Worm (Caenorhabditis elegans): ENCODE measurements around the gene srj-49.

- TF ChIP-seq hnd-1 (tag; optimal IDR thresholded peaks at IDR 0.05): no peak
- no peak for TF ChIP-seq aly-1 (tag; optimal IDR thresholded peaks at IDR 0.05)
- no peak for TF ChIP-seq pes-1 (GFP tag; IDR thresholded peaks at IDR 0.05)
- no peak for TF ChIP-seq scrt-1 (GFP tag; IDR thresholded peaks at IDR 0.05)
- no peak for TF ChIP-seq ama-1 (optimal IDR thresholded peaks at IDR 0.05)
- TF ChIP-seq tra-4 (tag; optimal IDR thresholded peaks at IDR 0.05): no peak
- TF ChIP-seq flt-1 (GFP tag; IDR thresholded peaks at IDR 0.05): no peak
- no peak for TF ChIP-seq F13C5.2 (tag; optimal IDR thresholded peaks at IDR 0.05)
- no peak for TF ChIP-seq tbx-11 (GFP tag; IDR thresholded peaks at IDR 0.05)
- TF ChIP-seq B0310.2 (tag; optimal IDR thresholded peaks at IDR 0.05): no peak
Measured at ce11 chrV:2855473-2855872, 7.3 kb upstream of the srj-49 start, which contains the start of gene srj-57.
